Worm (Caenorhabditis elegans) whole organism, early embryonic: ENCODE results near the gene T11F8.5.

Experiments used
- B0310.2 ChIP-seq: sonication (generic microtip); optimal IDR thresholded peaks from 2 replicates; lab custom pipeline; 2016; ENCODE audit warnings: mild to moderate bottlenecking, missing genetic modification characterization, missing compliant biosample characterization
- F13C5.2 ChIP-seq: sonication (generic microtip); optimal IDR thresholded peaks from 2 replicates; lab custom pipeline; 2017; ENCODE audit warnings: mild to moderate bottlenecking, missing genetic modification characterization, inconsistent platforms, missing compliant biosample characterization
- aly-1 ChIP-seq: sonication (generic microtip); optimal IDR thresholded peaks from 2 replicates; lab custom pipeline; 2016; ENCODE audit warnings: missing genetic modification characterization, missing compliant biosample characterization
- ama-1 ChIP-seq: fragments of 150-350 bp; optimal IDR thresholded peaks from 2 replicates; lab custom pipeline; 2014
- ceh-13 ChIP-seq: fragments of 200-800 bp; sonication (Bioruptor generic); optimal IDR thresholded peaks from 2 replicates; lab custom pipeline; 2018; ENCODE audit warnings: mild to moderate bottlenecking, missing genetic modification characterization, missing compliant biosample characterization
- ceh-36 ChIP-seq: sonication (generic microtip); optimal IDR thresholded peaks from 2 replicates; lab custom pipeline; 2016; ENCODE audit warnings: missing genetic modification characterization, inconsistent platforms, missing compliant biosample characterization
- ets-7 ChIP-seq: sonication (generic microtip); optimal IDR thresholded peaks from 2 replicates; lab custom pipeline; 2016; ENCODE audit warnings: missing genotype, missing genetic modification characterization, missing compliant biosample characterization
- flt-1 ChIP-seq: fragments of 200-800 bp; sonication (Bioruptor generic); IDR thresholded peaks from 2 replicates; pipeline ENCODE4 v1.3.6; 2022; ENCODE audit warnings: missing genetic modification characterization, missing compliant biosample characterization
- hmbx-1 ChIP-seq: sonication (generic microtip); optimal IDR thresholded peaks from 2 replicates; lab custom pipeline; 2016; ENCODE audit warnings: mild to moderate bottlenecking, missing genetic modification characterization, missing compliant biosample characterization
- hmg-4 ChIP-seq: fragments of 200-800 bp; sonication (Bioruptor generic); optimal IDR thresholded peaks from 2 replicates; lab custom pipeline; 2018; ENCODE audit warnings: mild to moderate bottlenecking, missing genetic modification characterization, missing compliant biosample characterization
- hnd-1 ChIP-seq: sonication (generic microtip); optimal IDR thresholded peaks from 2 replicates; lab custom pipeline; 2016; ENCODE audit warnings: missing genetic modification characterization, missing compliant biosample characterization
- pes-1 ChIP-seq: fragments of 200-800 bp; sonication (Bioruptor generic); IDR thresholded peaks from 2 replicates; pipeline ENCODE4 v1.3.6; 2022; ENCODE audit warnings: missing genetic modification reagents, missing genetic modification characterization, missing compliant biosample characterization
- scrt-1 ChIP-seq: fragments of 200-800 bp; sonication (Bioruptor generic); IDR thresholded peaks from 2 replicates; pipeline ENCODE4 v1.3.6; 2022; ENCODE audit warnings: missing genetic modification characterization, missing compliant biosample characterization
- sea-1 ChIP-seq: fragments of 200-800 bp; sonication (Bioruptor generic); conservative IDR thresholded peaks from 2 replicates; pipeline ENCODE4 v1.3.6; 2022; ENCODE audit warnings: missing genetic modification characterization, missing compliant biosample characterization
- tbx-11 ChIP-seq: fragments of 200-800 bp; sonication (Bioruptor generic); IDR thresholded peaks from 2 replicates; pipeline ENCODE4 v1.3.6; 2022; ENCODE audit warnings: missing genetic modification characterization, missing compliant biosample characterization
- tbx-37 ChIP-seq: fragments of 200-800 bp; sonication (Bioruptor generic); conservative IDR thresholded peaks from 2 replicates; pipeline ENCODE4 v1.3.6; 2022; ENCODE audit warnings: missing genetic modification reagents, missing genetic modification characterization, missing compliant biosample characterization
- tra-4 ChIP-seq: sonication (generic microtip); optimal IDR thresholded peaks from 2 replicates; lab custom pipeline; 2017; ENCODE audit warnings: missing genetic modification characterization, missing compliant biosample characterization

The T11F8.5 gene

DNA sequence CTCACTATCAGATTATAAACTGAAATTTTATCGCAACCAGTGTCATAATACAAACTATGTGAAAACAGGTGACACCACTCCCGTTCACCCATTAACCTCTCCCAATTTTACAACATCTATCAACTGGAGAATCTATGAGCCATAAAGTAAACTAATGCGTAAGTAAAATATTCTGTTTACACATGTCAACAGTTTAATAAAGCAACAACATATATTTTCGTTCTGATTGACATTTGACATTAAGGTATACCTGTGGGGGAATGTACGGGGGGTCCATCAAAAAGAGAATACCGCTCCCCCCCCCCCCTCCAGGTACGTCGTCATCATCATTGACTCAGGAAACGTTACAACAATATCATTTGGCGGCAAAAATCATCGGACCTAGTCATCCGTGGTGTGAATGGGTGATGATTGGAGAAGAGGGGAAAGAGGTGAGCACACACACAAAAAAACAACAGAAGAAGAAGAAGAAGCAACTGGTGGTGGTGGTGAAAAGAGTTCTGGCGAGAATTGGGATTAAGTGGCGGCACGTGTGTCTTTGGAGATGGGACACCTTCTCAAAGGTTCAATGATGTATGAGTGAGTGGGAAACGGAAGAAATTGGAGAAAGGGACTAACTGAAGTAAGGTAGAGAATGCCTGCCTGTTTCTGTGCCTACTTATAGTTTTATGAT is 44.0 kb downstream of the T11F8.5 start:
- TF ChIP-seq sea-1 (GFP tag; lab: Robert Waterston, UW), result no peak
- TF ChIP-seq ama-1 (lab: Kevin White, UChicago), result no peak
- TF ChIP-seq scrt-1 (GFP tag; lab: Robert Waterston, UW), result no peak
- no peak for TF ChIP-seq hmg-4
- no peak for TF ChIP-seq F13C5.2 (tag; lab: Kevin White, UChicago)

DNA sequence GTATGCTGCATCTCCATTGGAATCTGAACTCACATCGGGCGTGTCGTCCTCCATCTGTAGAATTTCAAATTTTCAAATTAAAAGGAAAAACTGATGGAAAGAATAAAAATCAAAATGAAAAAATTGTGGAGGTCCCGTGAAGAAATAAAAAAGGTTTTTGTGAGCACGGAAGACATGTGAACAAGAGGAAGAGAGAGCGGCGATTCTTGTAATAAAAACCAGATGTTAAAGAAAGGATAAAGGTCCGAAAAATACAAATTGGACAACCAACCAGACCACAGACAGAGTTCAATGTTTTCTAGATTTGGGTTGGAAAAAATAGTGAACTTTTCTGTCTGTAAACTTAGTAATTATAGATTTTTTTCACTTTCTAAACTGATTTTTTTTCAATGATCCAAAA is 45.5 kb downstream of the T11F8.5 start, which contains the start of gene unc-5:
Gene unc-5 (minus strand): TSS at position 54 of the 400 bp plus-strand sequence.
- TF ChIP-seq tra-4 (tag; lab: Kevin White, UChicago), result no peak
- no peak for TF ChIP-seq F13C5.2 (tag; lab: Kevin White, UChicago)
- TF ChIP-seq scrt-1 (GFP tag; lab: Robert Waterston, UW), result no peak
- no peak for TF ChIP-seq ceh-13
- no peak for TF ChIP-seq hmg-4
- TF ChIP-seq B0310.2 (tag; lab: Kevin White, UChicago), result no peak
- no peak for TF ChIP-seq aly-1 (tag; lab: Kevin White, UChicago)
- TF ChIP-seq hnd-1 (tag; lab: Kevin White, UChicago), result no peak
- TF ChIP-seq tbx-11 (GFP tag; lab: Robert Waterston, UW), result no peak
- no peak for TF ChIP-seq ets-7 (tag; lab: Kevin White, UChicago)
- no peak for TF ChIP-seq hmbx-1 (tag; lab: Kevin White, UChicago)
- no peak for TF ChIP-seq ama-1 (lab: Kevin White, UChicago)
- no peak for TF ChIP-seq ceh-36
- TF ChIP-seq pes-1 (GFP tag; lab: Robert Waterston, UW), result no peak

DNA sequence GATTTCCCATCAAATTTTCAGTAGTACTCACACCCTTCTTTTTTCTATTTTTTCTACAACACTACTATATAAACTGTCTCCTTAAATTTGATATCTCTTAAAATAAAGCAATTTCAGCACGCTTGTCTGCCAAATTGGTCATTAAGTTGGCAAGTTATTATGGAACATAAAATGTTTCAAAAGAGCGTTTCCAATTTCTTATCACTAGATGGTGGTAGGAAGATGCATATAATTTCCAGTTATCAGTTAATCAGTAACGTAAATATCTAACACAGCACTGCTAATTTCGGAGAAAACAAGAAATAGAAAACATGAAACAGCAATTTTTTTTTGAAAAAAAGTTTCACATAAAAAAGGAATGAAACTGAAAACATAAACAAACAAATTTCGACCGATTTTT is 48.2 kb downstream of the T11F8.5 start:
- TF ChIP-seq tra-4 (tag; lab: Kevin White, UChicago) (no peak), ama-1 (lab: Kevin White, UChicago) (no peak)

ce11 chrIV:5533556-5533955 is 50.7 kb downstream of the T11F8.5 start:
- TF ChIP-seq hmg-4 (no peak), ceh-13 (no peak), tbx-37 (GFP tag; lab: Robert Waterston, UW) (no peak), pes-1 (GFP tag; lab: Robert Waterston, UW) (no peak), sea-1 (GFP tag; lab: Robert Waterston, UW) (no peak), ama-1 (lab: Kevin White, UChicago) (no peak), tbx-11 (GFP tag; lab: Robert Waterston, UW) (no peak), aly-1 (tag; lab: Kevin White, UChicago) (no peak), ceh-36 (no peak), hnd-1 (tag; lab: Kevin White, UChicago) (no peak), ets-7 (tag; lab: Kevin White, UChicago) (no peak), scrt-1 (GFP tag; lab: Robert Waterston, UW) (no peak), flt-1 (no peak), F13C5.2 (tag; lab: Kevin White, UChicago) (no peak), hmbx-1 (tag; lab: Kevin White, UChicago) (no peak), B0310.2 (tag; lab: Kevin White, UChicago) (no peak), tra-4 (tag; lab: Kevin White, UChicago) (no peak)
